Fruit fly (Drosophila melanogaster) whole organism, wandering third instar larva: ENCODE data around the gene PGRP-LA.

Source experiments
- Abd-B ChIP-seq: fragments of >200 bp; optimal IDR thresholded peaks from 2 replicates; lab custom pipeline; 2017; ENCODE audit warnings: missing biosample characterization, missing genetic modification characterization
- CG32264 ChIP-seq: fragments of 200-800 bp; sonication (Bioruptor generic); optimal IDR thresholded peaks from 2 replicates; lab custom pipeline; 2016; ENCODE audit warnings: missing biosample characterization, missing genetic modification characterization
- CG9705 ChIP-seq: fragments of 200-800 bp; sonication (Bioruptor generic); optimal IDR thresholded peaks from 2 replicates; lab custom pipeline; 2018; ENCODE audit warnings: missing biosample characterization, mild to moderate bottlenecking, missing genetic modification characterization
- CrebA ChIP-seq: fragments of 200-800 bp; sonication (Bioruptor generic); optimal IDR thresholded peaks from 2 replicates; lab custom pipeline; 2016; ENCODE audit warnings: missing biosample characterization, mild to moderate bottlenecking, missing genetic modification characterization, borderline replicate concordance
- Dfd ChIP-seq: fragments of >200 bp; optimal IDR thresholded peaks from 2 replicates; lab custom pipeline; 2017; ENCODE audit warnings: missing biosample characterization, missing genetic modification characterization
- Dif ChIP-seq: fragments of 200-275, 200-300 bp; sonication (Bioruptor generic); optimal IDR thresholded peaks from 2 replicates; lab custom pipeline; 2018; ENCODE audit warnings: missing biosample characterization, missing genetic modification characterization; ENCODE audit not compliant: partially characterized antibody
- GATAd ChIP-seq: sonication (Bioruptor generic); optimal IDR thresholded peaks from 2 replicates; lab custom pipeline; 2016; ENCODE audit warnings: missing biosample characterization, missing genetic modification characterization
- HLH106 ChIP-seq: fragments of 200-800 bp; optimal IDR thresholded peaks from 3 replicates; lab custom pipeline; 2019; ENCODE audit warnings: missing biosample characterization, mild to moderate bottlenecking, missing genetic modification characterization, moderate library complexity
- Hnf4 ChIP-seq: fragments of 200-800 bp; sonication (Bioruptor generic); optimal IDR thresholded peaks from 2 replicates; lab custom pipeline; 2016; ENCODE audit warnings: missing biosample characterization, mild to moderate bottlenecking, missing genetic modification characterization
- Hr78 ChIP-seq: fragments of >200 bp; optimal IDR thresholded peaks from 2 replicates; lab custom pipeline; 2017; ENCODE audit warnings: missing biosample characterization, missing genetic modification characterization
- Hr83 ChIP-seq: fragments of 200-300 bp; sonication (Bioruptor generic); optimal IDR thresholded peaks from 2 replicates; lab custom pipeline; 2016; ENCODE audit warnings: missing biosample characterization, mild to moderate bottlenecking, missing genetic modification characterization, moderate library complexity; ENCODE audit not compliant: poor library complexity, severe bottlenecking
- Jra ChIP-seq: sonication (Bioruptor generic); optimal IDR thresholded peaks from 2 replicates; lab custom pipeline; 2016; ENCODE audit warnings: missing biosample characterization, missing genetic modification characterization
- Mio ChIP-seq: sonication (Bioruptor generic); optimal IDR thresholded peaks from 2 replicates; lab custom pipeline; 2016; ENCODE audit warnings: missing biosample characterization, missing genetic modification characterization
- Myc ChIP-seq: fragments of >200 bp; optimal IDR thresholded peaks from 2 replicates; lab custom pipeline; 2017
- N ChIP-seq: fragments of >200 bp; optimal IDR thresholded peaks from 2 replicates; lab custom pipeline; 2018; ENCODE audit warnings: missing biosample characterization, missing external identifiers, missing genetic modification characterization
- OdsH ChIP-seq: fragments of 200-800 bp; sonication (Bioruptor generic); optimal IDR thresholded peaks from 2 replicates; lab custom pipeline; 2016; ENCODE audit warnings: missing biosample characterization, mild to moderate bottlenecking, missing genetic modification characterization
- Rel ChIP-seq, 2 experiments: fragments of 200-800 bp; sonication (Bioruptor generic) in 1 of 2; optimal IDR thresholded peaks; 2 replicates in 1 of 2; 3 replicates in 1 of 2; lab custom pipeline; 2016 to 2019; ENCODE audit warnings: mild to moderate bottlenecking in 2 of 2, missing biosample characterization in 2 of 2, missing genetic modification characterization in 2 of 2, moderate library complexity in 1 of 2
- Sp1 ChIP-seq: fragments of 200-800 bp; sonication (Bioruptor generic); optimal IDR thresholded peaks from 3 replicates; lab custom pipeline; 2019; ENCODE audit warnings: missing biosample characterization, mild to moderate bottlenecking, missing genetic modification characterization, moderate library complexity
- Vsx2 ChIP-seq: fragments of 200-300, 225-300 bp; sonication (Bioruptor generic); optimal IDR thresholded peaks from 2 replicates; lab custom pipeline; 2018; ENCODE audit warnings: missing biosample characterization, missing genetic modification characterization; ENCODE audit not compliant: partially characterized antibody
- br ChIP-seq: fragments of 200-800 bp; sonication (Bioruptor generic); optimal IDR thresholded peaks from 2 replicates; lab custom pipeline; 2016; ENCODE audit warnings: missing biosample characterization, missing genetic modification characterization
- brk ChIP-seq: fragments of 200-800 bp; sonication (Bioruptor generic); optimal IDR thresholded peaks from 2 replicates; lab custom pipeline; 2016; ENCODE audit warnings: missing biosample characterization, mild to moderate bottlenecking, missing genetic modification characterization
- dl ChIP-seq, 2 experiments: fragments of 175-275, 200-275 bp in 1 of 2; fragments of 200-275 bp in 1 of 2; sonication (Bioruptor generic); optimal IDR thresholded peaks; lab custom pipeline; 2018; ENCODE audit warnings: mild to moderate bottlenecking in 2 of 2, missing biosample characterization in 2 of 2, missing genetic modification characterization in 2 of 2, moderate library complexity in 2 of 2; ENCODE audit not compliant: partially characterized antibody in 2 of 2, insufficient read depth in 1 of 2
- dmrt93B ChIP-seq: fragments of 200-800 bp; sonication (Bioruptor generic); optimal IDR thresholded peaks from 2 replicates; lab custom pipeline; 2018; ENCODE audit warnings: missing biosample characterization, mild to moderate bottlenecking, missing genetic modification characterization
- dsf ChIP-seq: sonication (Bioruptor generic); optimal IDR thresholded peaks from 2 replicates; lab custom pipeline; 2016; ENCODE audit warnings: missing biosample characterization, missing genetic modification characterization, borderline replicate concordance
- ey ChIP-seq: fragments of 200-800 bp; sonication (Bioruptor generic); optimal IDR thresholded peaks from 2 replicates; lab custom pipeline; 2016; ENCODE audit warnings: missing biosample characterization, missing genetic modification characterization
- foxo ChIP-seq, 2 experiments: fragments of 200-800 bp; sonication (Bioruptor generic); optimal IDR thresholded peaks; 2 replicates in 1 of 2; 3 replicates in 1 of 2; lab custom pipeline; 2016 to 2017; ENCODE audit warnings: missing biosample characterization in 2 of 2, missing genetic modification characterization in 2 of 2
- fru ChIP-seq: fragments of 200-800 bp; sonication (Bioruptor generic); optimal IDR thresholded peaks from 3 replicates; lab custom pipeline; 2016; ENCODE audit warnings: missing biosample characterization, mild to moderate bottlenecking, missing genetic modification characterization
- h ChIP-seq: fragments of 200-800 bp; sonication (Bioruptor generic); optimal IDR thresholded peaks from 3 replicates; lab custom pipeline; 2016; ENCODE audit warnings: missing biosample characterization, mild to moderate bottlenecking, missing genetic modification characterization
- jim ChIP-seq: fragments of 175-275, 200-325 bp; sonication (Bioruptor generic); optimal IDR thresholded peaks from 2 replicates; lab custom pipeline; 2016; ENCODE audit warnings: missing biosample characterization, mild to moderate bottlenecking, missing genetic modification characterization
- lola ChIP-seq: fragments of >200 bp; optimal IDR thresholded peaks from 2 replicates; lab custom pipeline; 2017; ENCODE audit warnings: missing biosample characterization, missing genetic modification characterization
- pan ChIP-seq: fragments of >200 bp; optimal IDR thresholded peaks from 2 replicates; lab custom pipeline; 2017
- psq ChIP-seq: fragments of 200-800 bp; sonication (Bioruptor generic); optimal IDR thresholded peaks from 3 replicates; lab custom pipeline; 2017; ENCODE audit warnings: missing biosample characterization, mild to moderate bottlenecking, missing genetic modification characterization, moderate library complexity
- rgr ChIP-seq: fragments of 200-800 bp; sonication (Bioruptor generic); optimal IDR thresholded peaks from 3 replicates; lab custom pipeline; 2016; ENCODE audit warnings: missing biosample characterization, mild to moderate bottlenecking, missing genetic modification characterization
- sage ChIP-seq: fragments of 200-800 bp; sonication (Bioruptor generic); optimal IDR thresholded peaks from 2 replicates; lab custom pipeline; 2016; ENCODE audit warnings: missing biosample characterization, mild to moderate bottlenecking, missing genetic modification characterization
- sv ChIP-seq: fragments of 200-800 bp; sonication (Bioruptor generic); optimal IDR thresholded peaks from 3 replicates; lab custom pipeline; 2016; ENCODE audit warnings: missing biosample characterization, missing genetic modification characterization
- tai ChIP-seq: sonication (Bioruptor generic); optimal IDR thresholded peaks from 2 replicates; lab custom pipeline; 2016; ENCODE audit warnings: missing biosample characterization, missing genetic modification characterization
- usp ChIP-seq: fragments of >200 bp; optimal IDR thresholded peaks from 2 replicates; lab custom pipeline; 2017; ENCODE audit warnings: missing biosample characterization, missing genetic modification characterization
- woc ChIP-seq: sonication (Bioruptor generic); optimal IDR thresholded peaks from 2 replicates; lab custom pipeline; 2016; ENCODE audit warnings: missing biosample characterization, mild to moderate bottlenecking, missing genetic modification characterization

PGRP-LA gene

dm6 chr3L:9380344-9380849 lies 46.3 kb downstream of the PGRP-LA start (continued):
- TF ChIP-seq Hnf4 = no peak

dm6 chr3L:9381602-9382001 lies 47.5 kb downstream of the PGRP-LA start, which contains the start of gene Hsp23:
Hsp23 (plus strand) TSS chr3L:9381882.
- TF ChIP-seq GATAd = no peak
- TF ChIP-seq sv = no peak
- TF ChIP-seq dmrt93B (GFP tag; lab: Kevin White, UChicago) = no peak
- TF ChIP-seq brk (GFP tag; lab: Kevin White, UChicago) = peak; percentile 71
- TF ChIP-seq CG32264 (GFP tag; lab: Kevin White, UChicago) = peak; percentile 12
- TF ChIP-seq Myc = no peak
- TF ChIP-seq CG9705 = no peak
- peak; percentile 27 for TF ChIP-seq Sp1 (GFP tag; lab: Kevin White, UChicago)
- TF ChIP-seq Dfd = no peak
- TF ChIP-seq sage (GFP tag; lab: Kevin White, UChicago) = peak; percentile 6
- TF ChIP-seq tai = no peak
- no peak for TF ChIP-seq Abd-B (GFP tag; lab: Kevin White, UChicago)
- peak; percentile 53 for TF ChIP-seq OdsH
- TF ChIP-seq dsf (GFP tag; lab: Kevin White, UChicago) = no peak
- no peak for TF ChIP-seq Rel (GFP tag; optimal IDR thresholded peaks at IDR 0.05; lab: Kevin White, UChicago)
- TF ChIP-seq Rel (tag; optimal IDR thresholded peaks at IDR 0.05; lab: Kevin White, UChicago) = peak; percentile 47
- peak; percentile 88 for TF ChIP-seq Hr83 (GFP tag; lab: Kevin White, UChicago)
- no peak for TF ChIP-seq Vsx2 (GFP tag; lab: Kevin White, UChicago)
- TF ChIP-seq Mio (GFP tag; lab: Kevin White, UChicago) = no peak
- no peak for TF ChIP-seq usp (GFP tag; lab: Kevin White, UChicago)
- TF ChIP-seq ey (GFP tag; lab: Kevin White, UChicago) = no peak
- TF ChIP-seq N = no peak
- peak in 1 of 2 experiments; percentile 7 for TF ChIP-seq dl (GFP tag; optimal IDR thresholded peaks at IDR 0.05; lab: Kevin White, UChicago; ENCODE audit: insufficient read depth in 1 of 2, partially characterized antibody in 2 of 2)
- TF ChIP-seq Hr78 (GFP tag; lab: Kevin White, UChicago) = no peak
- TF ChIP-seq woc = peak; percentile 26
- peak; percentile 35 for TF ChIP-seq h
- peak; percentile 43 to 45 for TF ChIP-seq foxo (GFP tag; optimal IDR thresholded peaks at IDR 0.05; lab: Kevin White, UChicago)
- TF ChIP-seq rgr (GFP tag; lab: Kevin White, UChicago) = peak; percentile 37
- no peak for TF ChIP-seq lola
- peak; percentile 50 for TF ChIP-seq fru (GFP tag; lab: Kevin White, UChicago)
- peak; percentile 59 for TF ChIP-seq Hnf4
- TF ChIP-seq jim = no peak
- TF ChIP-seq CrebA (GFP tag; lab: Kevin White, UChicago) = peak; percentile 58
- TF ChIP-seq Jra = peak; percentile 32
- no peak for TF ChIP-seq pan
- peak; percentile 60 for TF ChIP-seq br (GFP tag; lab: Kevin White, UChicago)
- TF ChIP-seq Dif (GFP tag; lab: Kevin White, UChicago) = peak; percentile 59
- TF ChIP-seq psq = peak; percentile 66
- peak; percentile 28 for TF ChIP-seq HLH106 (tag; lab: Kevin White, UChicago)

DNA sequence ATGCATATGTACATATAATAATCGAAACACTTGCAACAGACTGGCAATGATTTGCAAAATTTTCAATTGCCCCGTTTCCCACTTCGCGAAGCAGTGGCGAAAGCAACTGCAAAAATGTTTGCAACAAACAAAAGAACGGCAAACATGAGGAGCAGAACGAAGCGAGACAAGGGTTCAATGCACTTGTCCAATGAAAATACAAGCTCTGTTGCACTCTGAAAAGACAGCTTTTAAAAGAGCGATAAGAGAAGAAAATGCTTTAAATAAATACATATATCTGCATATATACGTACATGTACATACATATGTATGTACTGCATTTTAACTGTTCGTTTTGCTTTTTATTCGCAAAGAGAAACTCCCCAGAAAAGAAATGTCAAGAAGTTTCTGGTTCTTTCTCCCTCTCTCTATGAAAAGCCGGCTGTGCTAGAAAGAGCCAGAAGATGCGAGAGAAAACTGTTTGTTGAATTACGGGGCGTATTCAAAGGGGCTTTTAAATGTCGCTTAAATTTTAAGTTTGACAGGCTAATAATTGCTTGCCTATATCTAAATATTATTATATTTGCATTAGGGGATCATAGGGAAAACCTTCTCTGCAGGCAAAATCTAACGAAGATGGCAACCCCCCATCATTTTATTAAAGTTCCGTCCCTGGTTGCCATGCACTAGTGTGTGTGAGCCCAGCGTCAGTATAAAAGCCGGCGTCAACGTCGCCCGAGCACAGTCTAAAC lies 49.4 kb downstream of the PGRP-LA start, which contains the start of gene Hsp27:
Hsp27 (plus strand) TSS at position 719 of the 731 bp plus-strand sequence.
- TF ChIP-seq br (GFP tag; lab: Kevin White, UChicago) (peak; percentile 100), brk (GFP tag; lab: Kevin White, UChicago) (peak; percentile 98), usp (GFP tag; lab: Kevin White, UChicago) (no peak), pan (no peak), lola (no peak), dmrt93B (GFP tag; lab: Kevin White, UChicago) (peak; percentile 100), Myc (no peak), woc (peak; percentile 100), Sp1 (GFP tag; lab: Kevin White, UChicago) (peak; percentile 100), Hnf4 (peak; percentile 99), HLH106 (tag; lab: Kevin White, UChicago) (peak; percentile 100), CG9705 (peak; percentile 98), CrebA (GFP tag; lab: Kevin White, UChicago) (no peak), dsf (GFP tag; lab: Kevin White, UChicago) (peak; percentile 96), jim (peak; percentile 78), Dfd (no peak), N (no peak), psq (peak; percentile 100), fru (GFP tag; lab: Kevin White, UChicago) (peak; percentile 100), GATAd (peak; percentile 96), Hr78 (GFP tag; lab: Kevin White, UChicago) (no peak), Dif (GFP tag; lab: Kevin White, UChicago) (no peak), Hr83 (GFP tag; lab: Kevin White, UChicago) (peak; percentile 99), dl (GFP tag; optimal IDR thresholded peaks at IDR 0.05; lab: Kevin White, UChicago; ENCODE audit: insufficient read depth in 1 of 2, partially characterized antibody in 2 of 2) (no peak), rgr (GFP tag; lab: Kevin White, UChicago) (peak; percentile 100), Rel (GFP tag; optimal IDR thresholded peaks at IDR 0.05; lab: Kevin White, UChicago) (peak; percentile 99), Rel (tag; optimal IDR thresholded peaks at IDR 0.05; lab: Kevin White, UChicago) (peak; percentile 94), CG32264 (GFP tag; lab: Kevin White, UChicago) (peak; percentile 99), OdsH (peak; percentile 100), ey (GFP tag; lab: Kevin White, UChicago) (peak; percentile 99), foxo (GFP tag; optimal IDR thresholded peaks at IDR 0.05; lab: Kevin White, UChicago) (peak; percentile 97 to 100), tai (peak; percentile 96), h (peak; percentile 100), sage (GFP tag; lab: Kevin White, UChicago) (peak; percentile 99), Abd-B (GFP tag; lab: Kevin White, UChicago) (no peak), sv (peak; percentile 96)
